Worm (Caenorhabditis elegans) whole organism, early embryonic: ENCODE measurements around the gene slc-25A18.2.

Experiments used
- ets-7 ChIP-seq: sonication (generic microtip); optimal IDR thresholded peaks from 2 replicates; lab custom pipeline; 2016; ENCODE audit warnings: missing genotype, missing genetic modification characterization, missing compliant biosample characterization
- hmbx-1 ChIP-seq: sonication (generic microtip); optimal IDR thresholded peaks from 2 replicates; lab custom pipeline; 2016; ENCODE audit warnings: mild to moderate bottlenecking, missing genetic modification characterization, missing compliant biosample characterization

DNA sequence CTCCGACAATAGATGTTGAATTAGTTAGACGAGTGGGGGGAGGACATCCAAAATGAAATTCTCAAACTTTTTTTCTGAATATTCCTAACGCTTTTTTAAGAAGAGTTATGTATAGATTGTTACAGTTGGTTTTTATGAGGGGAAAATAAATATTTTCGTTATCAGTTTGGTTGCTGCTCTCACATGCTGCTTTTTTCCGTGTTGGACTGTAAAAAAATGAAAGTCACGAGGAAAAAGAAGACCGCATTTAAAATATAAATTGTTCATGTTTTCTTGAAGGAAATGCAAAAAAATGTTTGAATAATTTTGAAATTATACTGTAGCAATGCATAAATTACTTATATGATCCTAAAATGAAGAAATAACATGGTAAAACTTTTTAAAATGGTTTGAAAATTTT is 46.0 kb downstream of the slc-25A18.2 start:
- TF ChIP-seq hmbx-1 (tag; lab: Kevin White, UChicago) = no peak
- TF ChIP-seq ets-7 (tag; lab: Kevin White, UChicago) = no peak
